Worm (Caenorhabditis elegans) whole organism, young adult: Measurements from ENCODE around the gene K11H12.1.
A peak's percentile ranks its signal among the peaks of the same experiment; 100 is the strongest.

ENCODE experiments used
- C17E4.6 ChIP-seq: fragments of 200-800 bp; sonication (Bioruptor generic); IDR thresholded peaks from 2 replicates; pipeline ENCODE4 v1.3.6; 2022; ENCODE audit warnings: missing genetic modification reagents, missing genetic modification characterization, missing compliant biosample characterization
- D2030.7 ChIP-seq: fragments of 200-800 bp; sonication (Bioruptor generic); IDR thresholded peaks from 2 replicates; pipeline ENCODE4 v1.3.6; 2022; ENCODE audit warnings: missing genetic modification reagents, missing genetic modification characterization, missing compliant biosample characterization
- F10E7.11 ChIP-seq: sonication (generic microtip); optimal IDR thresholded peaks from 2 replicates; lab custom pipeline; 2017; ENCODE audit warnings: mild to moderate bottlenecking, missing genetic modification characterization, moderate library complexity, missing compliant biosample characterization
- F23B12.7 ChIP-seq: sonication (generic microtip); optimal IDR thresholded peaks from 2 replicates; lab custom pipeline; 2017; ENCODE audit warnings: missing genetic modification characterization, mild to moderate bottlenecking, missing compliant biosample characterization, antibody characterized with exemption, moderate library complexity; ENCODE audit not compliant: insufficient read depth
- F33H1.4 ChIP-seq: fragments of 200-800 bp; sonication (Bioruptor generic); IDR thresholded peaks from 2 replicates; pipeline ENCODE4 v1.3.6; 2022; ENCODE audit warnings: missing genetic modification reagents, missing genetic modification characterization, missing compliant biosample characterization
- F52B5.7 ChIP-seq: sonication (generic microtip); optimal IDR thresholded peaks from 2 replicates; lab custom pipeline; 2016; ENCODE audit warnings: mild to moderate bottlenecking, missing genetic modification characterization, missing compliant biosample characterization
- F55B11.4 ChIP-seq: sonication (generic microtip); optimal IDR thresholded peaks from 2 replicates; lab custom pipeline; 2016; ENCODE audit warnings: missing compliant biosample characterization, missing genetic modification characterization, borderline replicate concordance; ENCODE audit not compliant: insufficient read depth
- F57C9.4 ChIP-seq: sonication (generic microtip); optimal IDR thresholded peaks from 2 replicates; lab custom pipeline; 2017; ENCODE audit warnings: mild to moderate bottlenecking, missing genetic modification characterization, missing compliant biosample characterization
- K12H6.12 ChIP-seq: fragments of 200-800 bp; sonication (Bioruptor generic); optimal IDR thresholded peaks from 2 replicates; lab custom pipeline; 2018; ENCODE audit warnings: mild to moderate bottlenecking, missing genetic modification characterization, missing compliant biosample characterization
- T07F8.4 ChIP-seq: sonication (generic microtip); optimal IDR thresholded peaks from 2 replicates; lab custom pipeline; 2016; ENCODE audit warnings: mild to moderate bottlenecking, missing genetic modification characterization, moderate library complexity, missing compliant biosample characterization
- Y67H2A.10 ChIP-seq: fragments of 200-800 bp; sonication (Bioruptor generic); conservative IDR thresholded peaks from 2 replicates; pipeline ENCODE4 v1.3.6; 2022; ENCODE audit warnings: missing genetic modification reagents, missing genetic modification characterization, missing compliant biosample characterization
- akir-1 ChIP-seq: fragments of 200-800 bp; sonication (Bioruptor generic); optimal IDR thresholded peaks from 2 replicates; lab custom pipeline; 2018; ENCODE audit warnings: mild to moderate bottlenecking, missing genetic modification characterization, moderate library complexity, missing compliant biosample characterization
- atf-7 ChIP-seq: sonication (generic microtip); optimal IDR thresholded peaks from 2 replicates; lab custom pipeline; 2017; ENCODE audit warnings: mild to moderate bottlenecking, missing genetic modification characterization, missing compliant biosample characterization
- bed-2 ChIP-seq: fragments of 200-800 bp; sonication (Bioruptor generic); IDR thresholded peaks from 2 replicates; pipeline ENCODE4 v1.3.6; 2022; ENCODE audit warnings: missing genetic modification reagents, missing genetic modification characterization, missing compliant biosample characterization
- ccch-3 ChIP-seq: fragments of 200-800 bp; sonication (Bioruptor generic); optimal IDR thresholded peaks from 2 replicates; lab custom pipeline; 2018; ENCODE audit warnings: mild to moderate bottlenecking, missing genetic modification characterization, missing compliant biosample characterization
- cebp-2 ChIP-seq: fragments of 200-800 bp; sonication (Bioruptor generic); IDR thresholded peaks from 2 replicates; pipeline ENCODE4 v1.3.6; 2022; ENCODE audit warnings: missing genetic modification characterization, missing compliant biosample characterization
- ceh-100 ChIP-seq: fragments of 200-800 bp; sonication (Bioruptor generic); IDR thresholded peaks from 2 replicates; pipeline ENCODE4 v1.3.6; 2022; ENCODE audit warnings: missing genetic modification reagents, missing genetic modification characterization, missing compliant biosample characterization
- ceh-40 ChIP-seq: fragments of 200-800 bp; sonication (Bioruptor generic); IDR thresholded peaks from 2 replicates; pipeline ENCODE4 v1.3.6; 2022; ENCODE audit warnings: missing genetic modification characterization, missing compliant biosample characterization
- ceh-79 ChIP-seq: sonication (generic microtip); optimal IDR thresholded peaks from 2 replicates; lab custom pipeline; 2017; ENCODE audit warnings: mild to moderate bottlenecking, missing genetic modification characterization, missing compliant biosample characterization
- chd-7 ChIP-seq: sonication (generic microtip); optimal IDR thresholded peaks from 2 replicates; lab custom pipeline; 2016; ENCODE audit warnings: mild to moderate bottlenecking, missing genetic modification characterization, moderate library complexity, missing compliant biosample characterization
- die-1 ChIP-seq: sonication (generic microtip); optimal IDR thresholded peaks from 2 replicates; lab custom pipeline; 2016; ENCODE audit warnings: missing genotype, mild to moderate bottlenecking, missing genetic modification characterization, missing compliant biosample characterization
- dpff-1 ChIP-seq: sonication (generic microtip); optimal IDR thresholded peaks from 2 replicates; lab custom pipeline; 2017; ENCODE audit warnings: mild to moderate bottlenecking, missing genetic modification characterization, missing compliant biosample characterization
- dpl-1 ChIP-seq: fragments of 150-350 bp; optimal IDR thresholded peaks from 2 replicates; lab custom pipeline; 2014; ENCODE audit warnings: missing biosample characterization, missing genetic modification reagents, missing genetic modification characterization
- egl-44 ChIP-seq: fragments of 200-800 bp; sonication (Bioruptor generic); IDR thresholded peaks from 2 replicates; pipeline ENCODE4 v1.3.6; 2022; ENCODE audit warnings: missing genetic modification reagents, missing genetic modification characterization, missing compliant biosample characterization
- ekl-4 ChIP-seq: fragments of 200-800 bp; sonication (Bioruptor generic); IDR thresholded peaks from 2 replicates; pipeline ENCODE4 v1.3.6; 2022; ENCODE audit warnings: missing genetic modification reagents, missing genetic modification characterization, missing compliant biosample characterization
- gei-17 ChIP-seq: fragments of 200-800 bp; sonication (Bioruptor generic); optimal IDR thresholded peaks from 2 replicates; lab custom pipeline; 2018; ENCODE audit warnings: mild to moderate bottlenecking, missing genetic modification characterization, missing compliant biosample characterization
- hmg-1.2 ChIP-seq: fragments of 200-800 bp; sonication (Bioruptor generic); IDR thresholded peaks from 2 replicates; pipeline ENCODE4 v1.3.6; 2022; ENCODE audit warnings: missing genetic modification reagents, missing genetic modification characterization, missing compliant biosample characterization
- hsf-1 ChIP-seq: fragments of 200-800 bp; sonication (Bioruptor generic); IDR thresholded peaks from 2 replicates; pipeline ENCODE4 v1.3.6; 2022; ENCODE audit warnings: missing genetic modification reagents, missing genetic modification characterization, missing compliant biosample characterization
- let-607 ChIP-seq, 2 experiments: fragments of 200-800 bp in 1 of 2; sonication (Bioruptor generic) in 1 of 2; sonication (generic microtip) in 1 of 2; optimal IDR thresholded peaks; 2 replicates each; lab custom pipeline; 2016 to 2018; ENCODE audit warnings: mild to moderate bottlenecking in 2 of 2, missing compliant biosample characterization in 2 of 2, missing genetic modification characterization in 2 of 2, moderate library complexity in 2 of 2, missing genotype in 1 of 2
- lsl-1 ChIP-seq: fragments of 200-800 bp; sonication (Bioruptor generic); optimal IDR thresholded peaks from 2 replicates; lab custom pipeline; 2018; ENCODE audit warnings: mild to moderate bottlenecking, missing genetic modification characterization, moderate library complexity, missing compliant biosample characterization
- madf-10 ChIP-seq: sonication (generic microtip); optimal IDR thresholded peaks from 2 replicates; lab custom pipeline; 2016; ENCODE audit warnings: mild to moderate bottlenecking, missing genetic modification characterization, missing compliant biosample characterization
- madf-6 ChIP-seq: fragments of 200-800 bp; sonication (Bioruptor generic); IDR thresholded peaks from 2 replicates; pipeline ENCODE4 v1.3.6; 2022; ENCODE audit warnings: missing genetic modification reagents, missing genetic modification characterization, missing compliant biosample characterization
- mel-28 ChIP-seq: sonication (generic microtip); optimal IDR thresholded peaks from 2 replicates; lab custom pipeline; 2016; ENCODE audit warnings: borderline replicate concordance, mild to moderate bottlenecking, missing genetic modification characterization, missing compliant biosample characterization
- mxl-1 ChIP-seq: sonication (generic microtip); optimal IDR thresholded peaks from 2 replicates; lab custom pipeline; 2016; ENCODE audit warnings: missing genetic modification characterization, missing compliant biosample characterization
- nfya-2 ChIP-seq: fragments of 200-800 bp; sonication (Bioruptor generic); IDR thresholded peaks from 2 replicates; pipeline ENCODE4 v1.3.6; 2022; ENCODE audit warnings: missing genetic modification reagents, missing genetic modification characterization, missing compliant biosample characterization
- nfyb-1 ChIP-seq: fragments of 200-800 bp; sonication (Bioruptor generic); IDR thresholded peaks from 2 replicates; pipeline ENCODE4 v1.3.6; 2022; ENCODE audit warnings: missing genetic modification reagents, missing genetic modification characterization, missing compliant biosample characterization
- nhr-120 ChIP-seq: fragments of 200-800 bp; sonication (Bioruptor generic); IDR thresholded peaks from 2 replicates; pipeline ENCODE4 v1.3.6; 2022; ENCODE audit warnings: missing genetic modification characterization, missing compliant biosample characterization
- nhr-80 ChIP-seq: sonication (generic microtip); optimal IDR thresholded peaks from 2 replicates; lab custom pipeline; 2016; ENCODE audit warnings: missing genetic modification characterization, missing compliant biosample characterization
- rpc-1 ChIP-seq, 2 experiments: fragments of 150-350 bp in 1 of 2; sonication (generic microtip) in 1 of 2; optimal IDR thresholded peaks; 2 replicates each; lab custom pipeline; 2014 to 2018; ENCODE audit warnings: missing biosample characterization in 1 of 2, missing genetic modification characterization in 1 of 2, missing genetic modification reagents in 1 of 2, missing genotype in 1 of 2
- sdz-38 ChIP-seq: sonication (generic microtip); optimal IDR thresholded peaks from 2 replicates; lab custom pipeline; 2016; ENCODE audit warnings: missing genotype, missing genetic modification characterization, missing compliant biosample characterization
- snpc-1.3 ChIP-seq: sonication (generic microtip); optimal IDR thresholded peaks from 2 replicates; lab custom pipeline; 2017; ENCODE audit warnings: missing genetic modification characterization, mild to moderate bottlenecking, missing compliant biosample characterization, antibody characterized with exemption, moderate library complexity, missing genotype, missing genetic modification reagents; ENCODE audit not compliant: insufficient read depth
- unc-130 ChIP-seq: sonication (generic microtip); optimal IDR thresholded peaks from 2 replicates; lab custom pipeline; 2016; ENCODE audit warnings: missing genetic modification reagents, missing genetic modification characterization, missing compliant biosample characterization
- ztf-18 ChIP-seq: sonication (generic microtip); optimal IDR thresholded peaks from 2 replicates; lab custom pipeline; 2016; ENCODE audit warnings: missing genotype, mild to moderate bottlenecking, missing genetic modification characterization, missing compliant biosample characterization
- ztf-25 ChIP-seq: fragments of 200-800 bp; sonication (Bioruptor generic); IDR thresholded peaks from 2 replicates; pipeline ENCODE4 v1.3.6; 2022; ENCODE audit warnings: missing genetic modification reagents, missing genetic modification characterization, missing compliant biosample characterization

K11H12.1 gene

ce11 chrIV:684748-685147, 31.5 kb upstream of the K11H12.1 start:
- no peak for TF ChIP-seq F52B5.7 (tag; lab: Kevin White, UChicago)
- no peak for TF ChIP-seq F55B11.4 (tag; lab: Kevin White, UChicago)
- TF ChIP-seq mel-28, result no peak
- no peak for TF ChIP-seq madf-6 (GFP tag; lab: Robert Waterston, UW)
- no peak for TF ChIP-seq mxl-1 (tag; lab: Kevin White, UChicago)
- TF ChIP-seq nhr-80 (tag; lab: Kevin White, UChicago), result no peak

- no peak for TF ChIP-seq D2030.7 (GFP tag; lab: Robert Waterston, UW)
- TF ChIP-seq hmg-1.2 (GFP tag; lab: Robert Waterston, UW), result no peak
- no peak for TF ChIP-seq chd-7
- TF ChIP-seq gei-17 (GFP tag; lab: Kevin White, UChicago), result no peak
- no peak for TF ChIP-seq F57C9.4 (tag; lab: Kevin White, UChicago)
- no peak for TF ChIP-seq atf-7 (tag; lab: Kevin White, UChicago)
- TF ChIP-seq mel-28, result no peak
- no peak for TF ChIP-seq cebp-2 (GFP tag; lab: Robert Waterston, UW)
- TF ChIP-seq let-607 (tag; optimal IDR thresholded peaks at IDR 0.05; lab: Kevin White, UChicago), result no peak
- no peak for TF ChIP-seq madf-10
- no peak for TF ChIP-seq akir-1 (GFP tag; lab: Kevin White, UChicago)
- TF ChIP-seq F23B12.7 (tag; lab: Kevin White, UChicago), result no peak
- no peak for TF ChIP-seq unc-130 (GFP tag; lab: Kevin White, UChicago)
- TF ChIP-seq die-1 (tag; lab: Kevin White, UChicago), result no peak
- no peak for TF ChIP-seq F55B11.4 (tag; lab: Kevin White, UChicago)
- no peak for TF ChIP-seq hsf-1 (GFP tag; lab: Robert Waterston, UW)
- no peak for TF ChIP-seq ceh-79 (tag; lab: Kevin White, UChicago)
- TF ChIP-seq F33H1.4 (GFP tag; lab: Robert Waterston, UW), result no peak
- TF ChIP-seq bed-2, result no peak
Observed at ce11 chrIV:684197-684596, 31.0 kb upstream of the K11H12.1 start, which contains the start of gene cutl-28. Gene cutl-28 (plus strand): TSS chrIV:684497.

- TF ChIP-seq ztf-25 (GFP tag; lab: Robert Waterston, UW) (peak; percentile 85), sdz-38 (tag; lab: Kevin White, UChicago) (no peak), madf-10 (peak; percentile 69), ztf-18 (tag; lab: Kevin White, UChicago) (peak; percentile 59), nfyb-1 (GFP tag; lab: Robert Waterston, UW) (peak; percentile 79), rpc-1 (optimal IDR thresholded peaks at IDR 0.05; lab: Kevin White, UChicago) (peak; percentile 79), rpc-1 (tag; optimal IDR thresholded peaks at IDR 0.05; lab: Kevin White, UChicago) (peak; percentile 87), snpc-1.3 (peak; percentile 26), ceh-100 (GFP tag; lab: Robert Waterston, UW) (peak; percentile 61), C17E4.6 (GFP tag; lab: Robert Waterston, UW) (no peak), dpff-1 (tag; lab: Kevin White, UChicago) (no peak), Y67H2A.10 (no peak), egl-44 (GFP tag; lab: Robert Waterston, UW) (peak; percentile 68; the same call in 1 of the 2 replicates), nfya-2 (no peak), ekl-4 (GFP tag; lab: Robert Waterston, UW) (peak; percentile 80), ccch-3 (no peak), F23B12.7 (tag; lab: Kevin White, UChicago) (peak; percentile 94), akir-1 (GFP tag; lab: Kevin White, UChicago) (peak; percentile 61), F10E7.11 (tag; lab: Kevin White, UChicago) (no peak), K12H6.12 (tag; lab: Kevin White, UChicago) (peak; percentile 49), lsl-1 (GFP tag; lab: Kevin White, UChicago) (peak; percentile 33), T07F8.4 (tag; lab: Kevin White, UChicago) (peak; percentile 78), ceh-40 (GFP tag; lab: Robert Waterston, UW) (peak; percentile 20; the same call in 1 of the 2 replicates), mel-28 (no peak), nhr-120 (GFP tag; lab: Robert Waterston, UW) (no peak), dpl-1 (GFP tag; lab: Kevin White, UChicago) (no peak)
Observed at ce11 chrIV:682726-683340, 29.6 kb upstream of the K11H12.1 start.
